Fruit fly (Drosophila melanogaster): ENCODE results near the gene Adat1.

Adat1 gene

DNA sequence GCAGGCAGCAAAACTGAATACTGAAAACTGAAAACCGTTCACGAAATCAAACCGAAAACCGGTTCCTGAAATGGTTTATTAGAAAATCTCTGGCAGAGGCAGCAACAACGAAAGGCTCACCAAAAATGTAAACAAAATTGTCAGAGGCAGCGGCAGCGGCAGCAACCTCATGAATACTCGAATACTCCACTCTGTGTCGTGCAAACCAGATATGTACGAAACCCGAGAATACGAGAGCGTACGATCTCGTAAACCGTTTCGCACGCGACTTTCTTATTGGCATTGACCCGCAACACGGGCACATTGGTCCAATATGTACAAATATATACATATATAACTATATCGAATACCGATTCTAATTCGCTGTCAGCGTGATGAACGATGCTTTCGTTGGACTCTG, 26.3 kb upstream of the Adat1 start:
- TF ChIP-seq Vsx2 (GFP tag; optimal IDR thresholded peaks at IDR 0.05; ENCODE audit: partially characterized antibody) (no peak), Abd-B (GFP tag; optimal IDR thresholded peaks at IDR 0.05) (no peak), CrebA (GFP tag; optimal IDR thresholded peaks at IDR 0.05; ENCODE audit: borderline replicate concordance) (no peak), Sp1 (GFP tag; optimal IDR thresholded peaks at IDR 0.05) (no peak), ey (GFP tag; optimal IDR thresholded peaks at IDR 0.05) (no peak), Hr78 (GFP tag; optimal IDR thresholded peaks at IDR 0.05) (no peak), HLH106 (tag; optimal IDR thresholded peaks at IDR 0.05) (no peak), Myc (optimal IDR thresholded peaks at IDR 0.05) (no peak), br (GFP tag; optimal IDR thresholded peaks at IDR 0.05) (no peak), Jra (GFP tag; optimal IDR thresholded peaks at IDR 0.05) (no peak), CG32264 (GFP tag; optimal IDR thresholded peaks at IDR 0.05) (no peak), dmrt93B (GFP tag; optimal IDR thresholded peaks at IDR 0.05) (no peak), foxo (GFP tag; optimal IDR thresholded peaks at IDR 0.05) (no peak), N (GFP tag; optimal IDR thresholded peaks at IDR 0.05) (no peak), h (GFP tag; optimal IDR thresholded peaks at IDR 0.05) (peak; percentile 16), brk (GFP tag; optimal IDR thresholded peaks at IDR 0.05) (no peak), rgr (GFP tag; optimal IDR thresholded peaks at IDR 0.05) (no peak), psq (GFP tag; optimal IDR thresholded peaks at IDR 0.05) (peak; percentile 17), Dif (GFP tag; optimal IDR thresholded peaks at IDR 0.05; ENCODE audit: partially characterized antibody) (no peak), sage (GFP tag; optimal IDR thresholded peaks at IDR 0.05) (peak; percentile 63), pan (optimal IDR thresholded peaks at IDR 0.05) (no peak)

DNA sequence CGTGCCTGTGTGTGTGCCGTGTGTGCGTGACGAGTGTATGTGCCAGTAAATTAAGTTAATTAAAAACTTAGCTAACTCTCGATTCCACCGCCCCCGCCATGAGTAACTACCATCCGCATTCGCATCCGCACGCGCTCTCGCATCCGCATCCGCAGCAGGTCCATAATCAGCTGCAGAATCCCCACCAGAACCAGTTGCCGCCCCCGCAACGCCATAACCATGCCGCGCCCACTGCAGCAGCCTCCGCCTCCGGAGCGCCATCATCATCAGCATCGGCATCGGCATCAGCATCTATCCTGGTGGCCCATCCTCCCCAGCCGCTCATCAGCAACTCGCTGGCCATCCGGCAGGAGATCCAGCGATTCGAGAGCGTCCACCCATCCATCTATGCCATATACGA, 24.7 kb upstream of the Adat1 start:
- TF ChIP-seq Vsx2 (GFP tag; optimal IDR thresholded peaks at IDR 0.05; ENCODE audit: partially characterized antibody): no peak
- TF ChIP-seq Mio (GFP tag; optimal IDR thresholded peaks at IDR 0.05): no peak
- no peak for TF ChIP-seq psq (GFP tag; optimal IDR thresholded peaks at IDR 0.05)
- no peak for TF ChIP-seq HLH106 (tag; optimal IDR thresholded peaks at IDR 0.05)
- no peak for TF ChIP-seq CrebA (GFP tag; optimal IDR thresholded peaks at IDR 0.05; ENCODE audit: borderline replicate concordance)
- no peak for TF ChIP-seq jim (GFP tag; optimal IDR thresholded peaks at IDR 0.05)
- no peak for TF ChIP-seq GATAd (GFP tag; optimal IDR thresholded peaks at IDR 0.05)
- no peak for TF ChIP-seq usp (GFP tag; optimal IDR thresholded peaks at IDR 0.05)
- no peak for TF ChIP-seq Sp1 (GFP tag; optimal IDR thresholded peaks at IDR 0.05)
- no peak for TF ChIP-seq CG32264 (GFP tag; optimal IDR thresholded peaks at IDR 0.05)
- TF ChIP-seq sage (GFP tag; optimal IDR thresholded peaks at IDR 0.05): no peak
- TF ChIP-seq dsf (GFP tag; optimal IDR thresholded peaks at IDR 0.05; ENCODE audit: borderline replicate concordance): no peak
- no peak for TF ChIP-seq h (GFP tag; optimal IDR thresholded peaks at IDR 0.05)
- TF ChIP-seq OdsH (GFP tag; optimal IDR thresholded peaks at IDR 0.05): no peak
- no peak for TF ChIP-seq brk (GFP tag; optimal IDR thresholded peaks at IDR 0.05)
- no peak for TF ChIP-seq N (GFP tag; optimal IDR thresholded peaks at IDR 0.05)
- no peak for TF ChIP-seq Hr83 (GFP tag; optimal IDR thresholded peaks at IDR 0.05; ENCODE audit: poor library complexity, severe bottlenecking)

dm6 chr2L:13835002-13835910, 24.0 kb upstream of the Adat1 start, which contains the start of the genes mRpS23 and CenG1A:
Gene mRpS23, minus strand, starts transcription at chr2L:13835072.
Gene CenG1A, plus strand, starts transcription at chr2L:13835564.
- no peak for TF ChIP-seq Abd-B (GFP tag; optimal IDR thresholded peaks at IDR 0.05)
- TF ChIP-seq sv (GFP tag; optimal IDR thresholded peaks at IDR 0.05): peak; percentile 100
- peak; percentile 99 for TF ChIP-seq CG32264 (GFP tag; optimal IDR thresholded peaks at IDR 0.05)
- peak; percentile 100 for TF ChIP-seq Sp1 (GFP tag; optimal IDR thresholded peaks at IDR 0.05)
- TF ChIP-seq dl (GFP tag; optimal IDR thresholded peaks at IDR 0.05; ENCODE audit: insufficient read depth in 1 of 2, partially characterized antibody in 2 of 2): no peak
- TF ChIP-seq brk (GFP tag; optimal IDR thresholded peaks at IDR 0.05): no peak
- TF ChIP-seq GATAd (GFP tag; optimal IDR thresholded peaks at IDR 0.05): peak; percentile 98
- TF ChIP-seq Jra (GFP tag; optimal IDR thresholded peaks at IDR 0.05): peak; percentile 99
- no peak for TF ChIP-seq Dif (GFP tag; optimal IDR thresholded peaks at IDR 0.05; ENCODE audit: partially characterized antibody)
- peak; percentile 100 for TF ChIP-seq Hnf4 (GFP tag; optimal IDR thresholded peaks at IDR 0.05)
- TF ChIP-seq Hr83 (GFP tag; optimal IDR thresholded peaks at IDR 0.05; ENCODE audit: poor library complexity, severe bottlenecking): peak; percentile 100
- no peak for TF ChIP-seq Vsx2 (GFP tag; optimal IDR thresholded peaks at IDR 0.05; ENCODE audit: partially characterized antibody)
- peak; percentile 99 for TF ChIP-seq Rel (GFP tag; optimal IDR thresholded peaks at IDR 0.05)
- peak; percentile 96 for TF ChIP-seq Rel (tag; optimal IDR thresholded peaks at IDR 0.05)
- peak; percentile 99 for TF ChIP-seq dmrt93B (GFP tag; optimal IDR thresholded peaks at IDR 0.05)
- TF ChIP-seq CrebA (GFP tag; optimal IDR thresholded peaks at IDR 0.05; ENCODE audit: borderline replicate concordance): no peak
- peak; percentile 99 for TF ChIP-seq psq (GFP tag; optimal IDR thresholded peaks at IDR 0.05)
- TF ChIP-seq ey (GFP tag; optimal IDR thresholded peaks at IDR 0.05): peak; percentile 100
- TF ChIP-seq OdsH (GFP tag; optimal IDR thresholded peaks at IDR 0.05): peak; percentile 100
- peak; percentile 99 for TF ChIP-seq sage (GFP tag; optimal IDR thresholded peaks at IDR 0.05)
- TF ChIP-seq Dfd (GFP tag; optimal IDR thresholded peaks at IDR 0.05): no peak
- TF ChIP-seq CG9705 (GFP tag; optimal IDR thresholded peaks at IDR 0.05): peak; percentile 99
- TF ChIP-seq rgr (GFP tag; optimal IDR thresholded peaks at IDR 0.05): peak; percentile 100
- peak; percentile 98 for TF ChIP-seq dsf (GFP tag; optimal IDR thresholded peaks at IDR 0.05; ENCODE audit: borderline replicate concordance)
- TF ChIP-seq foxo (GFP tag; optimal IDR thresholded peaks at IDR 0.05): peak; percentile 99 to 100
- peak; percentile 98 for TF ChIP-seq jim (GFP tag; optimal IDR thresholded peaks at IDR 0.05)
- no peak for TF ChIP-seq pan (optimal IDR thresholded peaks at IDR 0.05)
- TF ChIP-seq br (GFP tag; optimal IDR thresholded peaks at IDR 0.05): peak; percentile 100
- no peak for TF ChIP-seq usp (GFP tag; optimal IDR thresholded peaks at IDR 0.05)
- peak; percentile 100 for TF ChIP-seq HLH106 (tag; optimal IDR thresholded peaks at IDR 0.05)
- TF ChIP-seq Hr78 (GFP tag; optimal IDR thresholded peaks at IDR 0.05): no peak
- TF ChIP-seq Myc (optimal IDR thresholded peaks at IDR 0.05): peak; percentile 6
- TF ChIP-seq h (GFP tag; optimal IDR thresholded peaks at IDR 0.05): peak; percentile 100
- TF ChIP-seq N (GFP tag; optimal IDR thresholded peaks at IDR 0.05): no peak
- TF ChIP-seq fru (GFP tag; optimal IDR thresholded peaks at IDR 0.05): peak; percentile 100
- TF ChIP-seq lola (GFP tag; optimal IDR thresholded peaks at IDR 0.05): no peak
- peak; percentile 100 for TF ChIP-seq woc (GFP tag; optimal IDR thresholded peaks at IDR 0.05)

Measured in whole organism, wandering third instar larva.